Worm (Caenorhabditis elegans): ENCODE measurements around the gene F28F9.3.

The F28F9.3 gene

DNA sequence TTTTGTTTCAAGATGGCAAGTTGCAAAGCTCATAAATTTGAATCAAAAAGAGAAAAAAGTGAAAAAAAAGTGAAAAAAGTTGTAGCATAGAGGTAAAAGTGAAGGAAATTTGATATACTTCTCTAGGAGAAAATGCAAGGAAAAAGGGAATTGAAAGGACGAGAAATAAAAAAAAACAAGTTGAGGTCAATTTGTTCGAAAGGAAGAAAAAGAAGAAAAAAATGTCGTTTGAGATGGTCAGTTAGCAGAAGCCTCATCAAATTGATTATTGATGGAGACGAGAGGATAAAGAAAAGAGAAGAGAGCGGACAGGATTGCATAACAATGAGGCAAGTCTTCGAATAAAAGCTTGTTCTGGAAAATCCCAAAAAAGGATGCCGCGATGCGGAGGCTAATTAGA, 6.6 kb upstream of the F28F9.3 start:
- TF ChIP-seq bed-3 (GFP tag; optimal IDR thresholded peaks at IDR 0.05): no peak
- TF ChIP-seq ceh-43 (GFP tag; optimal IDR thresholded peaks at IDR 0.05): no peak
- TF ChIP-seq sem-2 (GFP tag; optimal IDR thresholded peaks at IDR 0.05): no peak
- peak; percentile 2 for TF ChIP-seq ces-1 (GFP tag; optimal IDR thresholded peaks at IDR 0.05)
- no peak for TF ChIP-seq flh-1 (GFP tag; optimal IDR thresholded peaks at IDR 0.05)

DNA sequence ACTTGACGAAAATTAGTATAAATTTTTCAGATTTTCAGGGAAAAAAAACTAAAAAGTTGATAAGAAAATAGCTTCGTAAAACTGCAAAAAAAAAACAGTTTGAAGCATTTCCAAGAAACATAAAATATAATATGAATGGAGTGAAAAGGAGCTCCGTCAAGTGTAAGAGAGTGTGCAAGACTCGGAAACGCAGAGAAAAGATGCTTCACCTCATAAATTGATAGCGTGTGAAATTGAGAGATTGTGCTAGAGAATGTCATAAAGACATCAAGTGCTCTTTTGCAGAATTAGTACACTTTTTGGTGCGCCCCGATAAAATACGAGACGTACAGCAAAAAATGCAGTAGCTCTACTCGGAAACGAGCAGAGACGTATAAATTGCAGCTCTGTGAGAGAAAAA, 5.1 kb upstream of the F28F9.3 start:
- TF ChIP-seq lin-32 (GFP tag; optimal IDR thresholded peaks at IDR 0.05) (no peak), unc-120 (tag; optimal IDR thresholded peaks at IDR 0.05; ENCODE audit: poor library complexity, severe bottlenecking) (no peak), unc-39 (tag; optimal IDR thresholded peaks at IDR 0.05) (no peak), sptf-1 (tag; optimal IDR thresholded peaks at IDR 0.05) (no peak), mls-2 (tag; optimal IDR thresholded peaks at IDR 0.05) (no peak), lin-13 (tag; optimal IDR thresholded peaks at IDR 0.05) (no peak), ztf-11 (tag; optimal IDR thresholded peaks at IDR 0.05) (no peak), mab-5 (tag; optimal IDR thresholded peaks at IDR 0.05) (no peak), nhr-237 (tag; optimal IDR thresholded peaks at IDR 0.05) (no peak), snpc-4 (tag; optimal IDR thresholded peaks at IDR 0.05) (no peak), nhr-28 (tag; optimal IDR thresholded peaks at IDR 0.05) (no peak), drap-1 (GFP tag; optimal IDR thresholded peaks at IDR 0.05) (no peak), tbx-8 (GFP tag; optimal IDR thresholded peaks at IDR 0.05) (no peak), ces-1 (GFP tag; optimal IDR thresholded peaks at IDR 0.05) (no peak), lsy-2 (tag; optimal IDR thresholded peaks at IDR 0.05) (no peak), ceh-43 (GFP tag; optimal IDR thresholded peaks at IDR 0.05) (no peak), ceh-39 (tag; optimal IDR thresholded peaks at IDR 0.05) (no peak), M03D4.4 (tag; optimal IDR thresholded peaks at IDR 0.05) (no peak), pha-4 (tag; optimal IDR thresholded peaks at IDR 0.05) (no peak)

DNA sequence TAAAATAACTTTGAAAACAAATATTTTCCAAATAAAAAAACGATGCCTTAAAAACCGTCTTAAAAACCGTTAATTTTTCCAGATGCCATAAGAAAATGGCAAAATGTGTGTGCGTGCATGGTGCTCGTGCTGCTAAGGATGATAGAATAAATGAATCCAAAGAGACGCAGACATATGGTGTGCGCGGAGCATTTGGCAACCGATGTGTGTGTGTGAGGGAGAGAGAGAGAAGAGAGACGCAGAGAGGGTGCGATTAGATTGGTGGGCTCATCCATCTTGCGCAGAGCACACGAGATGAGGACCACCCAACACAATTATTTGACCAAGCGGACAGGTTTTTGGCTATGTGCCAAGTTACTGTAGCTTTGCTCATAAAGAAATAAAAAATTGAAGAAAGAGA, 2.0 kb upstream of the F28F9.3 start:
- TF ChIP-seq mab-5 (tag; optimal IDR thresholded peaks at IDR 0.05) (no peak), mep-1 (tag; optimal IDR thresholded peaks at IDR 0.05) (peak; percentile 25), unc-120 (tag; optimal IDR thresholded peaks at IDR 0.05; ENCODE audit: poor library complexity, severe bottlenecking) (peak; percentile 50), nhr-2 (tag; optimal IDR thresholded peaks at IDR 0.05) (peak; percentile 45), sptf-1 (tag; optimal IDR thresholded peaks at IDR 0.05) (peak; percentile 40), ceh-39 (tag; optimal IDR thresholded peaks at IDR 0.05) (peak; percentile 48), nhr-237 (tag; optimal IDR thresholded peaks at IDR 0.05) (peak; percentile 9), nhr-12 (tag; optimal IDR thresholded peaks at IDR 0.05) (no peak), drap-1 (GFP tag; optimal IDR thresholded peaks at IDR 0.05) (no peak), ces-1 (GFP tag; optimal IDR thresholded peaks at IDR 0.05) (peak; percentile 96), M03D4.4 (tag; optimal IDR thresholded peaks at IDR 0.05) (peak; percentile 16), elt-1 (tag; optimal IDR thresholded peaks at IDR 0.05; ENCODE audit: borderline replicate concordance, insufficient read depth) (no peak), unc-62 (GFP tag; optimal IDR thresholded peaks at IDR 0.05) (peak; percentile 39), bed-3 (GFP tag; optimal IDR thresholded peaks at IDR 0.05) (no peak), ceh-83 (GFP tag; optimal IDR thresholded peaks at IDR 0.05) (no peak), pha-4 (tag; optimal IDR thresholded peaks at IDR 0.05) (peak; percentile 60), hlh-1 (tag; optimal IDR thresholded peaks at IDR 0.05) (peak; percentile 53), ceh-43 (GFP tag; optimal IDR thresholded peaks at IDR 0.05) (no peak), unc-39 (tag; optimal IDR thresholded peaks at IDR 0.05) (no peak), mls-2 (tag; optimal IDR thresholded peaks at IDR 0.05) (peak; percentile 54), flh-1 (GFP tag; optimal IDR thresholded peaks at IDR 0.05) (no peak), lin-32 (GFP tag; optimal IDR thresholded peaks at IDR 0.05) (peak; percentile 40), lin-13 (tag; optimal IDR thresholded peaks at IDR 0.05) (peak; percentile 52), blmp-1 (tag; optimal IDR thresholded peaks at IDR 0.05) (no peak)

- TF ChIP-seq snpc-4 (tag; optimal IDR thresholded peaks at IDR 0.05) (no peak), nhr-2 (tag; optimal IDR thresholded peaks at IDR 0.05) (peak; percentile 4), mab-5 (tag; optimal IDR thresholded peaks at IDR 0.05) (no peak), ham-2 (GFP tag; optimal IDR thresholded peaks at IDR 0.05) (peak; percentile 31), unc-62 (GFP tag; optimal IDR thresholded peaks at IDR 0.05) (peak; percentile 66), hlh-1 (tag; optimal IDR thresholded peaks at IDR 0.05) (peak; percentile 56), elt-1 (tag; optimal IDR thresholded peaks at IDR 0.05; ENCODE audit: borderline replicate concordance, insufficient read depth) (peak; percentile 84)
Measured at ce11 chrIV:3825388-3825787, 1.3 kb upstream of the F28F9.3 start.

- TF ChIP-seq blmp-1 (tag; optimal IDR thresholded peaks at IDR 0.05) (peak; percentile 78), cnd-1 (tag; optimal IDR thresholded peaks at IDR 0.05) (no peak), ceh-83 (GFP tag; optimal IDR thresholded peaks at IDR 0.05) (no peak), unc-62 (GFP tag; optimal IDR thresholded peaks at IDR 0.05) (peak; percentile 27)
Measured at ce11 chrIV:3827724-3828123, 1.0 kb downstream of the F28F9.3 start.
